Worm (Caenorhabditis elegans): ENCODE data around the gene ccpp-6.

ccpp-6 gene

ce11 chrII:5344775-5345174 is 42.3 kb downstream of the ccpp-6 start, which contains the start of gene F09E5.14:
F09E5.14 (minus strand) TSS chrII:5344875.
- TF ChIP-seq hlh-15 (tag; optimal IDR thresholded peaks at IDR 0.05) (no peak), pat-9 (tag; optimal IDR thresholded peaks at IDR 0.05) (no peak), lim-6 (tag; optimal IDR thresholded peaks at IDR 0.05) (no peak), F13H6.1 (tag; optimal IDR thresholded peaks at IDR 0.05) (no peak), sox-2 (GFP tag; IDR thresholded peaks at IDR 0.05) (no peak), ama-1 (optimal IDR thresholded peaks at IDR 0.05) (no peak), pha-2 (tag; optimal IDR thresholded peaks at IDR 0.05) (no peak), syd-9 (tag; optimal IDR thresholded peaks at IDR 0.05) (no peak), fkh-6 (tag; optimal IDR thresholded peaks at IDR 0.05) (no peak), ceh-14 (tag; optimal IDR thresholded peaks at IDR 0.05) (no peak), dve-1 (tag; optimal IDR thresholded peaks at IDR 0.05) (no peak), unc-86 (tag; optimal IDR thresholded peaks at IDR 0.05) (no peak), tbx-2 (tag; optimal IDR thresholded peaks at IDR 0.05) (no peak), pqm-1 (tag; optimal IDR thresholded peaks at IDR 0.05) (no peak), pros-1 (tag; optimal IDR thresholded peaks at IDR 0.05) (no peak), dmd-4 (tag; optimal IDR thresholded peaks at IDR 0.05; ENCODE audit: borderline replicate concordance) (no peak), mec-3 (tag; optimal IDR thresholded peaks at IDR 0.05; ENCODE audit: borderline replicate concordance) (no peak)

- no peak for TF ChIP-seq ceh-48 (tag; optimal IDR thresholded peaks at IDR 0.05)
Measured at ce11 chrII:5342412-5342811, 44.7 kb downstream of the ccpp-6 start.

DNA sequence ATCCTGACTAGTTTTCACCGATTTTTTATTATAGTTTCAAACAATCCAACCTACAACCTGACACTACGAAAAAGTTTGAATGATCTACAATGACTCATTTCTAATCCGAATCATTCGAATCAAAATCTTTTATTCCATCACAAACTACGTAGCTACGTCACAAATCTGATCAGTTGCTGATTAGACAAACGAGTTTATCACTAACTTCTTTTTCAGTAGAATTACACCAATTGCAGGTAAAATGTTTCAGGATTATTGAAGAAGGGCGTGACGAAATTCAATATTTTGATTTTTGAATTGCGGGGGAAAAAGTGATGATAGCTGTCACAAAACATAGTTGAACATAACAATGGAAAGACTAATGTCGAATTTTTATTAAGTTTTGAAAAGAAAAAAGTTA is 45.5 kb downstream of the ccpp-6 start:
- TF ChIP-seq unc-3 (GFP tag; conservative IDR thresholded peaks at IDR 0.05) (no peak), unc-3 (tag; optimal IDR thresholded peaks at IDR 0.05) (no peak), ceh-45 (GFP tag; IDR thresholded peaks at IDR 0.05) (no peak), nfya-1 (tag; optimal IDR thresholded peaks at IDR 0.05) (no peak), ceh-31 (tag; optimal IDR thresholded peaks at IDR 0.05) (no peak), lim-6 (tag; optimal IDR thresholded peaks at IDR 0.05) (no peak), odd-2 (tag; optimal IDR thresholded peaks at IDR 0.05) (no peak), mec-3 (tag; optimal IDR thresholded peaks at IDR 0.05; ENCODE audit: borderline replicate concordance) (no peak), C08G9.2 (tag; optimal IDR thresholded peaks at IDR 0.05) (no peak), syd-9 (tag; optimal IDR thresholded peaks at IDR 0.05) (no peak), dmd-4 (tag; optimal IDR thresholded peaks at IDR 0.05; ENCODE audit: borderline replicate concordance) (no peak), ttx-3 (tag; optimal IDR thresholded peaks at IDR 0.05) (no peak), sdc-2 (tag; optimal IDR thresholded peaks at IDR 0.05) (no peak), ceh-48 (tag; optimal IDR thresholded peaks at IDR 0.05) (no peak), pax-1 (tag; optimal IDR thresholded peaks at IDR 0.05) (no peak), hlh-15 (tag; optimal IDR thresholded peaks at IDR 0.05) (no peak), ceh-18 (tag; optimal IDR thresholded peaks at IDR 0.05) (no peak), madf-2 (tag; optimal IDR thresholded peaks at IDR 0.05) (no peak)

DNA sequence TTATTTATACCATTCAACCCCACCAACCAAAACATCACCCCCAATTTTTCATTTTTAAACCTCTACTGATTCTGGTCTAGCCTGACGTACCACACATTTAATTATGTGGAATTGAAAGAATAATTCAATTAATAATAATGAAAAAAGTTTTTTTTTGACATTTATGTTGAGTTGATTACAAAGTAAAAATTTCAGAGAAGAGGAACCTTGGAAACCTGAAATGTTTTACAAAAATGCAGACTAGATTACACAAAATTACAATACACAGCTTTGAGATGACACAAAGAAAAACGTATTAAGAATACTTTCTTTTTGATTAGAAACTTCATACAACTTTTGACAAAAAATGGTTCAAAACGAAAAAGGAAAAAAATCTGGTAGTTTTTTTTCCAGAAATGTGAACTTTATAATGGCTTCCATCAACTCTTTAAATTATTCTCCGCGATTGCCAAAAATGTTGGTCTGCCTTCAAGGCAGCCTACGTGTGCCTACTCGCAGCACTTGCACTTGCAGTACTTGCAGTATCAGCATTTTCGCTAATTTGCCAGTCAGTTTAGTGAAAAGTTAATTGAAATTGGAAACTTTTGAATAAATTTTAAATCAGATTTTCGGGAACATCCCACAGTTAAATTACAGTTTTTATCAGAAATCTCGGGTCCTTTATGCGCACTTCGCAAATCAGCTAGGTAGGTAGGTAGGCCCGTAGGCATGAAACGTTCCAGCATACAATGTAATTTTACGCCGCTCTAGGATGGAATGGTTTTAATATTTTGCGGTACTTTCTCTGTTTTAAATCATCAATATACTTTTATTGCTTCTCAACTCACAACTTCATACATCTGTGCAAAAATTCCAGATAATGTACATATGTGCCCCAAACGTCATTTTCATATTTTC is 46.2 kb downstream of the ccpp-6 start:
- peak; percentile 19 for TF ChIP-seq gmeb-2 (tag; optimal IDR thresholded peaks at IDR 0.05)
- no peak for TF ChIP-seq sox-2 (GFP tag; IDR thresholded peaks at IDR 0.05)

DNA sequence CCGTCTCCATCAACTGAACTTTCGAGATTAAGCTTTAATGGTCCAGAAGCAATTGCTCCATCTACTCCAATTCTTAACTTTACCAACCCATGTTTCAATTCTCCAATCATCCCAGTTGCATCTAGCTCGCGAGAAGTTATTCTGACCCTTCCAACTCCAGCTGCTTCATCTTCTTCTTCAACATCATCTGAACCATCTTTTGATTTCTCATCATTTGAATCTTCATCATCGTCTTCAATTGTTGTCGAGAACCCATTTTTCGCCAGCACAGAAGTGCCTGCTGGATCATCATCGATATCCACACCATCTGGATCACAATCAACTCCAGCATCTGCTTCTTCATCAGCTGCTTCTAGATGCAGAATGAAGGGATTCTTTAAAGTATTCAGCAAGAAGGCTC is 47.6 kb downstream of the ccpp-6 start:
- no peak for TF ChIP-seq hlh-8 (tag; optimal IDR thresholded peaks at IDR 0.05)
- no peak for TF ChIP-seq pat-9 (tag; optimal IDR thresholded peaks at IDR 0.05)
- TF ChIP-seq tbx-2 (tag; optimal IDR thresholded peaks at IDR 0.05) = no peak
- no peak for TF ChIP-seq ahr-1 (tag; optimal IDR thresholded peaks at IDR 0.05)
- TF ChIP-seq dmd-4 (tag; optimal IDR thresholded peaks at IDR 0.05; ENCODE audit: borderline replicate concordance) = no peak
- no peak for TF ChIP-seq ceh-22 (tag; optimal IDR thresholded peaks at IDR 0.05)
- no peak for TF ChIP-seq ttx-3 (tag; optimal IDR thresholded peaks at IDR 0.05)
- no peak for TF ChIP-seq ceh-31 (tag; optimal IDR thresholded peaks at IDR 0.05)
- TF ChIP-seq hlh-13 (GFP tag; optimal IDR thresholded peaks at IDR 0.05) = no peak
- TF ChIP-seq sox-2 (GFP tag; IDR thresholded peaks at IDR 0.05) = no peak

Measured in whole organism, late embryonic.